Worm (Caenorhabditis elegans) whole organism, L1 larva: ENCODE data around the gene F28C10.3.
A peak's percentile ranks its signal among the peaks of the same experiment; 100 is the strongest.

Experiments
- C16A3.4 ChIP-seq: fragments of 150-350 bp; optimal IDR thresholded peaks from 2 replicates; lab custom pipeline; 2014; ENCODE audit warnings: missing biosample characterization, missing genetic modification characterization
- C34B4.2 ChIP-seq: sonication (generic microtip); optimal IDR thresholded peaks from 2 replicates; lab custom pipeline; 2017; ENCODE audit warnings: mild to moderate bottlenecking, missing genetic modification characterization, missing compliant biosample characterization
- F16B12.6 ChIP-seq: fragments of 150-350 bp; optimal IDR thresholded peaks from 2 replicates; lab custom pipeline; 2014; ENCODE audit warnings: missing biosample characterization, missing genetic modification characterization
- aha-1 ChIP-seq: fragments of 150-350 bp; optimal IDR thresholded peaks from 2 replicates; lab custom pipeline; 2014; ENCODE audit warnings: missing biosample characterization, missing genetic modification characterization
- aly-2 ChIP-seq: fragments of 150-350 bp; optimal IDR thresholded peaks from 2 replicates; lab custom pipeline; 2014; ENCODE audit warnings: missing biosample characterization, missing genetic modification characterization
- ama-1 ChIP-seq: fragments of 150-350 bp; optimal IDR thresholded peaks from 2 replicates; lab custom pipeline; 2014
- blmp-1 ChIP-seq: fragments of 150-350 bp; optimal IDR thresholded peaks from 2 replicates; lab custom pipeline; 2014; ENCODE audit warnings: missing biosample characterization, missing genetic modification characterization
- ceh-63 ChIP-seq: fragments of 200-800 bp; sonication (Bioruptor generic); optimal IDR thresholded peaks from 2 replicates; lab custom pipeline; 2018; ENCODE audit warnings: mild to moderate bottlenecking, missing genetic modification characterization, missing compliant biosample characterization
- ceh-8 ChIP-seq: fragments of 200-800 bp; sonication (Bioruptor generic); optimal IDR thresholded peaks from 2 replicates; lab custom pipeline; 2018; ENCODE audit warnings: mild to moderate bottlenecking, missing genetic modification characterization, moderate library complexity, missing compliant biosample characterization
- ceh-82 ChIP-seq, 3 experiments: fragments of 150-350 bp in 1 of 3; sonication (generic microtip) in 2 of 3; optimal IDR thresholded peaks; 2 replicates each; lab custom pipeline; 2014 to 2017; ENCODE audit warnings: missing biosample characterization in 3 of 3, missing genetic modification characterization in 3 of 3
- ceh-88 ChIP-seq: fragments of 200-800 bp; sonication (Bioruptor generic); IDR thresholded peaks from 2 replicates; pipeline ENCODE4 v1.3.6; 2022; ENCODE audit warnings: missing genetic modification characterization, missing compliant biosample characterization
- dpl-1 ChIP-seq, 3 experiments: fragments of 150-350 bp in 2 of 3; sonication (generic microtip) in 1 of 3; optimal IDR thresholded peaks; 2 replicates each; lab custom pipeline; 2014 to 2017; ENCODE audit warnings: missing biosample characterization in 3 of 3, missing genetic modification characterization in 3 of 3, missing genetic modification reagents in 3 of 3
- dsc-1 ChIP-seq: sonication (generic microtip); optimal IDR thresholded peaks from 2 replicates; lab custom pipeline; 2016; ENCODE audit warnings: mild to moderate bottlenecking, missing genetic modification characterization, missing compliant biosample characterization
- egl-13 ChIP-seq: sonication (generic microtip); optimal IDR thresholded peaks from 2 replicates; lab custom pipeline; 2016; ENCODE audit warnings: missing genotype, missing genetic modification reagents, missing genetic modification characterization, missing compliant biosample characterization
- elt-2 ChIP-seq: sonication (generic microtip); optimal IDR thresholded peaks from 2 replicates; lab custom pipeline; 2016; ENCODE audit warnings: missing genetic modification characterization, mild to moderate bottlenecking, inconsistent platforms, missing compliant biosample characterization, missing genetic modification reagents
- elt-3 ChIP-seq, 6 experiments: fragments of 150-350 bp in 1 of 6; sonication (generic microtip); optimal IDR thresholded peaks; 2 replicates each; lab custom pipeline; 2017 to 2018; ENCODE audit warnings: missing biosample characterization in 6 of 6, missing genetic modification characterization in 6 of 6, inconsistent platforms in 1 of 6
- ets-5 ChIP-seq: fragments of 200-800 bp; sonication (Bioruptor generic); IDR thresholded peaks from 2 replicates; pipeline ENCODE4 v1.3.6; 2022; ENCODE audit warnings: missing genetic modification characterization, missing compliant biosample characterization
- fkh-10 ChIP-seq: sonication (generic microtip); optimal IDR thresholded peaks from 2 replicates; lab custom pipeline; 2017; ENCODE audit warnings: missing biosample characterization, missing genetic modification reagents, missing genetic modification characterization
- fkh-4 ChIP-seq: sonication (generic microtip); optimal IDR thresholded peaks from 2 replicates; lab custom pipeline; 2016; ENCODE audit warnings: missing compliant biosample characterization, missing genetic modification characterization, borderline replicate concordance
- fkh-8 ChIP-seq: sonication (generic microtip); optimal IDR thresholded peaks from 2 replicates; lab custom pipeline; 2016; ENCODE audit warnings: mild to moderate bottlenecking, missing genetic modification characterization, missing compliant biosample characterization
- fos-1 ChIP-seq: fragments of 150-350 bp; optimal IDR thresholded peaks from 2 replicates; lab custom pipeline; 2014; ENCODE audit warnings: missing biosample characterization, missing genetic modification characterization
- grh-1 ChIP-seq: fragments of 200-800 bp; sonication (Bioruptor generic); IDR thresholded peaks from 2 replicates; pipeline ENCODE4 v1.3.6; 2022; ENCODE audit warnings: missing genetic modification reagents, missing genetic modification characterization, missing compliant biosample characterization
- hlh-4 ChIP-seq: sonication (generic microtip); optimal IDR thresholded peaks from 2 replicates; lab custom pipeline; 2016; ENCODE audit warnings: mild to moderate bottlenecking, missing genetic modification characterization, missing compliant biosample characterization
- hpl-2 ChIP-seq: fragments of 150-350 bp; optimal IDR thresholded peaks from 2 replicates; lab custom pipeline; 2014; ENCODE audit warnings: missing biosample characterization, missing genetic modification reagents, missing genetic modification characterization
- irx-1 ChIP-seq: sonication (generic microtip); optimal IDR thresholded peaks from 2 replicates; lab custom pipeline; 2016; ENCODE audit warnings: missing genetic modification characterization, missing compliant biosample characterization
- lin-13 ChIP-seq: fragments of 150-350 bp; optimal IDR thresholded peaks from 2 replicates; lab custom pipeline; 2014; ENCODE audit warnings: missing biosample characterization, missing genetic modification reagents, missing genetic modification characterization
- lin-14 ChIP-seq: fragments of 200-800 bp; sonication (Bioruptor generic); optimal IDR thresholded peaks from 2 replicates; lab custom pipeline; 2018; ENCODE audit warnings: mild to moderate bottlenecking, missing genetic modification characterization, moderate library complexity, missing compliant biosample characterization
- lin-15B ChIP-seq: fragments of 150-350 bp; sonication (generic microtip); optimal IDR thresholded peaks from 3 replicates; lab custom pipeline; 2014; ENCODE audit warnings: missing biosample characterization, missing genetic modification characterization
- lin-39 ChIP-seq: fragments of 150-350 bp; optimal IDR thresholded peaks from 2 replicates; lab custom pipeline; 2014; ENCODE audit warnings: missing biosample characterization, missing genetic modification reagents, missing genetic modification characterization
- lir-3 ChIP-seq: sonication (generic microtip); optimal IDR thresholded peaks from 2 replicates; lab custom pipeline; 2016; ENCODE audit warnings: mild to moderate bottlenecking, missing genetic modification characterization, moderate library complexity, missing compliant biosample characterization; ENCODE audit not compliant: poor library complexity
- lsy-2 ChIP-seq, 2 experiments: fragments of 150-350 bp; optimal IDR thresholded peaks; 2 replicates each; lab custom pipeline; 2014; ENCODE audit warnings: missing biosample characterization in 2 of 2, missing genetic modification characterization in 2 of 2
- mef-2 ChIP-seq: fragments of 150-350 bp; optimal IDR thresholded peaks from 2 replicates; lab custom pipeline; 2014; ENCODE audit warnings: missing biosample characterization, missing genetic modification characterization
- mep-1 ChIP-seq: fragments of 150-350 bp; optimal IDR thresholded peaks from 2 replicates; lab custom pipeline; 2014; ENCODE audit warnings: missing biosample characterization, missing genetic modification characterization
- nhr-12 ChIP-seq: sonication (generic microtip); optimal IDR thresholded peaks from 2 replicates; lab custom pipeline; 2017; ENCODE audit warnings: missing biosample characterization, missing genetic modification characterization
- nhr-20 ChIP-seq: sonication (generic microtip); optimal IDR thresholded peaks from 2 replicates; lab custom pipeline; 2016; ENCODE audit warnings: mild to moderate bottlenecking, missing genetic modification characterization, missing compliant biosample characterization
- nhr-237 ChIP-seq: fragments of 150-350 bp; optimal IDR thresholded peaks from 2 replicates; lab custom pipeline; 2014; ENCODE audit warnings: missing biosample characterization, missing genetic modification characterization
- nhr-28 ChIP-seq: fragments of 150-350 bp; optimal IDR thresholded peaks from 2 replicates; lab custom pipeline; 2014; ENCODE audit warnings: missing biosample characterization, missing genetic modification characterization
- nhr-77 ChIP-seq: fragments of 150-350 bp; optimal IDR thresholded peaks from 2 replicates; lab custom pipeline; 2014; ENCODE audit warnings: missing biosample characterization, missing genetic modification characterization
- nhr-85 ChIP-seq: sonication (generic microtip); peaks from one replicate; lab custom pipeline; 2016; ENCODE audit warnings: missing genetic modification characterization, inconsistent platforms, missing compliant biosample characterization
- nhr-90 ChIP-seq: sonication (generic microtip); optimal IDR thresholded peaks from 2 replicates; lab custom pipeline; 2016; ENCODE audit warnings: mild to moderate bottlenecking, missing genetic modification characterization, missing compliant biosample characterization; ENCODE audit not compliant: poor library complexity
- pag-3 ChIP-seq: sonication (generic microtip); optimal IDR thresholded peaks from 2 replicates; lab custom pipeline; 2017; ENCODE audit warnings: missing genetic modification characterization, mild to moderate bottlenecking, missing compliant biosample characterization, antibody characterized with exemption, borderline replicate concordance; ENCODE audit not compliant: insufficient read depth
- pqm-1 ChIP-seq: sonication (generic microtip); optimal IDR thresholded peaks from 3 replicates; lab custom pipeline; 2017; ENCODE audit warnings: missing biosample characterization, missing genetic modification characterization
- rnt-1 ChIP-seq: sonication (generic microtip); optimal IDR thresholded peaks from 2 replicates; lab custom pipeline; 2016; ENCODE audit warnings: mild to moderate bottlenecking, missing genetic modification characterization, moderate library complexity, missing compliant biosample characterization
- skn-1 ChIP-seq: fragments of 150-350 bp; optimal IDR thresholded peaks from 2 replicates; lab custom pipeline; 2014; ENCODE audit warnings: missing biosample characterization, missing genetic modification characterization
- snu-23 ChIP-seq: sonication (generic microtip); optimal IDR thresholded peaks from 2 replicates; lab custom pipeline; 2016; ENCODE audit warnings: missing genetic modification characterization, missing compliant biosample characterization
- sox-4 ChIP-seq: sonication (generic microtip); optimal IDR thresholded peaks from 2 replicates; lab custom pipeline; 2016; ENCODE audit warnings: missing genetic modification characterization, missing compliant biosample characterization
- sptf-1 ChIP-seq: fragments of 150-350 bp; optimal IDR thresholded peaks from 2 replicates; lab custom pipeline; 2014; ENCODE audit warnings: missing biosample characterization, missing genetic modification characterization
- swsn-7 ChIP-seq: sonication (generic microtip); optimal IDR thresholded peaks from 2 replicates; lab custom pipeline; 2016; ENCODE audit warnings: missing genetic modification characterization, missing compliant biosample characterization
- unc-130 ChIP-seq: fragments of 150-350 bp; optimal IDR thresholded peaks from 2 replicates; lab custom pipeline; 2017; ENCODE audit warnings: missing biosample characterization, missing genetic modification characterization, inconsistent platforms
- unc-30 ChIP-seq: sonication (generic microtip); optimal IDR thresholded peaks from 2 replicates; lab custom pipeline; 2017; ENCODE audit warnings: missing biosample characterization, missing genetic modification characterization
- unc-62 ChIP-seq: fragments of 150-350 bp; optimal IDR thresholded peaks from 2 replicates; lab custom pipeline; 2014; ENCODE audit warnings: missing biosample characterization, missing genetic modification reagents, missing genetic modification characterization
- vab-15 ChIP-seq: sonication (generic microtip); optimal IDR thresholded peaks from 2 replicates; lab custom pipeline; 2017; ENCODE audit warnings: missing genotype, mild to moderate bottlenecking, missing genetic modification characterization, missing compliant biosample characterization
- xbp-1 ChIP-seq: sonication (generic microtip); optimal IDR thresholded peaks from 2 replicates; lab custom pipeline; 2016; ENCODE audit warnings: missing genetic modification characterization, missing compliant biosample characterization
- ztf-4 ChIP-seq: fragments of 150-350 bp; optimal IDR thresholded peaks from 2 replicates; lab custom pipeline; 2014; ENCODE audit warnings: missing biosample characterization, missing genetic modification characterization

F28C10.3 gene

DNA sequence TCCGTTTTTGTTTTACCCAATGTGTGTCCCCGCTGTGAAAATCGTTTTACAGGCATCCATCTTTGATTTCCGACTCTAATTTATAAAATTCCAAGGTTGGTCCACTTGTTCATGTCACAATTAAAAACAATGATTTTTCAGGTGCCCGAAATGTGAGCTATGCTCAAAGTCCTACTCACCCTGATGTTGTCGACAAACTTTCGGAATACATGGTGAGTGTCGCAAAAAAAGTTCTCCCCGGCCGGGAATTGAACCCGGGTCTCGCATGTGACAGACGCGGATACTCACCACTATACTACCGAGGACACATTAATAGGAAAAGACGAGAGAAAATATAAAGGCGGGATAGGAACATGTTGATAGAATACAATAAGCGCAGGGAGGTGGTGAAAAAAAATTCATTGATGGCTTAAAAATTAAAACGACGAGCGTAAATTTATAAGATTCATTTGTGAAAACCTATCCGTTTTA lies 46.0 kb downstream of the F28C10.3 start, which contains the start of gene egl-17:
egl-17 (plus strand) TSS at position 51 of the 471 bp plus-strand sequence.
- TF ChIP-seq dsc-1 (tag; lab: Kevin White, UChicago) (peak; percentile 86), elt-3 (tag; optimal IDR thresholded peaks at IDR 0.05; lab: Kevin White, UChicago) (peak in 2 of 6 experiments; percentile 5 to 21), unc-130 (tag; lab: Kevin White, UChicago) (no peak), C34B4.2 (tag; lab: Kevin White, UChicago) (no peak), lin-15B (no peak), fkh-8 (tag; lab: Kevin White, UChicago) (peak; percentile 54), hpl-2 (GFP tag; lab: Kevin White, UChicago) (no peak), F16B12.6 (no peak), pag-3 (no peak), lin-39 (tag; lab: Kevin White, UChicago) (no peak), fos-1 (peak; percentile 55), lsy-2 (tag; optimal IDR thresholded peaks at IDR 0.05; lab: Kevin White, UChicago) (peak in 1 of 2 experiments; percentile 50), ets-5 (no peak), ceh-8 (GFP tag; lab: Kevin White, UChicago) (no peak), swsn-7 (peak; percentile 65), sox-4 (tag; lab: Kevin White, UChicago) (peak; percentile 9), mep-1 (peak; percentile 65), grh-1 (GFP tag; lab: Robert Waterston, UW) (no peak), rnt-1 (tag; lab: Kevin White, UChicago) (peak; percentile 78), aly-2 (tag; lab: Kevin White, UChicago) (no peak), lin-13 (no peak), nhr-90 (tag; lab: Kevin White, UChicago) (peak; percentile 71), lir-3 (tag; lab: Kevin White, UChicago) (peak; percentile 51), irx-1 (peak; percentile 26), C16A3.4 (tag; lab: Kevin White, UChicago) (peak; percentile 70), nhr-28 (no peak), nhr-237 (tag; lab: Kevin White, UChicago) (no peak), nhr-85 (tag; lab: Kevin White, UChicago) (peak; percentile 68), skn-1 (tag; lab: Kevin White, UChicago) (peak; percentile 71), sptf-1 (tag; lab: Kevin White, UChicago) (no peak), blmp-1 (tag; lab: Kevin White, UChicago) (no peak), snu-23 (GFP tag; lab: Kevin White, UChicago) (peak; percentile 86), ceh-82 (tag; optimal IDR thresholded peaks at IDR 0.05; lab: Kevin White, UChicago) (peak; percentile 32 to 72 (median 57)), mef-2 (tag; lab: Kevin White, UChicago) (no peak), unc-62 (GFP tag; lab: Kevin White, UChicago) (no peak), elt-2 (peak; percentile 36), ama-1 (lab: Kevin White, UChicago) (no peak), pqm-1 (tag; lab: Kevin White, UChicago) (no peak), fkh-4 (tag; lab: Kevin White, UChicago) (no peak), hlh-4 (tag; lab: Kevin White, UChicago) (no peak), dpl-1 (GFP tag; optimal IDR thresholded peaks at IDR 0.05; lab: Kevin White, UChicago) (peak in 2 of 3 experiments; percentile 28 to 29), nhr-12 (tag; lab: Kevin White, UChicago) (no peak), nhr-77 (tag; lab: Kevin White, UChicago) (peak; percentile 23), nhr-20 (tag; lab: Kevin White, UChicago) (peak; percentile 53), xbp-1 (tag; lab: Kevin White, UChicago) (peak; percentile 44), vab-15 (peak; percentile 44), aha-1 (tag; lab: Kevin White, UChicago) (no peak), fkh-10 (peak; percentile 37), ceh-63 (GFP tag; lab: Kevin White, UChicago) (no peak), unc-30 (tag; lab: Kevin White, UChicago) (no peak), lin-14 (peak; percentile 63), ceh-88 (GFP tag; lab: Robert Waterston, UW) (peak; percentile 48; the same call in 1 of the 2 replicates), ztf-4 (tag; lab: Kevin White, UChicago) (no peak), egl-13 (tag; lab: Kevin White, UChicago) (no peak)
